Worm (Caenorhabditis elegans) whole organism, young adult: ENCODE measurements around the gene F11D11.21.

Experiments
- B0336.3 ChIP-seq: fragments of 200-800 bp; sonication (Bioruptor generic); IDR thresholded peaks from 2 replicates; pipeline ENCODE4 v1.3.6; 2022; ENCODE audit warnings: missing genetic modification characterization, missing compliant biosample characterization
- D2030.7 ChIP-seq: fragments of 200-800 bp; sonication (Bioruptor generic); IDR thresholded peaks from 2 replicates; pipeline ENCODE4 v1.3.6; 2022; ENCODE audit warnings: missing genetic modification reagents, missing genetic modification characterization, missing compliant biosample characterization
- F23B12.7 ChIP-seq: sonication (generic microtip); optimal IDR thresholded peaks from 2 replicates; lab custom pipeline; 2017; ENCODE audit warnings: missing genetic modification characterization, mild to moderate bottlenecking, missing compliant biosample characterization, antibody characterized with exemption, moderate library complexity; ENCODE audit not compliant: insufficient read depth
- F39B2.1 ChIP-seq: fragments of 200-800 bp; sonication (Bioruptor generic); IDR thresholded peaks from 2 replicates; pipeline ENCODE4 v1.3.6; 2022; ENCODE audit warnings: missing genetic modification reagents, missing genetic modification characterization, missing compliant biosample characterization
- F49E8.2 ChIP-seq: sonication (generic microtip); optimal IDR thresholded peaks from 3 replicates; lab custom pipeline; 2017; ENCODE audit warnings: missing genetic modification characterization, mild to moderate bottlenecking, missing compliant biosample characterization, antibody characterized with exemption, moderate library complexity; ENCODE audit not compliant: insufficient read depth
- F52B5.7 ChIP-seq: sonication (generic microtip); optimal IDR thresholded peaks from 2 replicates; lab custom pipeline; 2016; ENCODE audit warnings: mild to moderate bottlenecking, missing genetic modification characterization, missing compliant biosample characterization
- Y67H2A.10 ChIP-seq: fragments of 200-800 bp; sonication (Bioruptor generic); conservative IDR thresholded peaks from 2 replicates; pipeline ENCODE4 v1.3.6; 2022; ENCODE audit warnings: missing genetic modification reagents, missing genetic modification characterization, missing compliant biosample characterization
- ama-1 ChIP-seq, 3 experiments: fragments of 150-350 bp in 1 of 3; sonication (generic microtip) in 2 of 3; optimal IDR thresholded peaks; 2 replicates each; lab custom pipeline; 2014 to 2018; ENCODE audit warnings: missing biosample characterization in 2 of 3, missing genetic modification characterization in 2 of 3, missing genetic modification reagents in 2 of 3
- aptf-3 ChIP-seq: fragments of 200-800 bp; sonication (Bioruptor generic); IDR thresholded peaks from 2 replicates; pipeline ENCODE4 v1.3.6; 2022; ENCODE audit warnings: missing genetic modification characterization, missing compliant biosample characterization
- attf-3 ChIP-seq: fragments of 200-800 bp; sonication (Bioruptor generic); conservative IDR thresholded peaks from 2 replicates; pipeline ENCODE4 v1.3.6; 2022; ENCODE audit warnings: missing genetic modification reagents, missing genetic modification characterization, missing compliant biosample characterization
- attf-6 ChIP-seq: fragments of 200-800 bp; sonication (Bioruptor generic); IDR thresholded peaks from 2 replicates; pipeline ENCODE4 v1.3.6; 2022; ENCODE audit warnings: missing genetic modification reagents, missing genetic modification characterization, missing compliant biosample characterization
- bed-2 ChIP-seq: fragments of 200-800 bp; sonication (Bioruptor generic); IDR thresholded peaks from 2 replicates; pipeline ENCODE4 v1.3.6; 2022; ENCODE audit warnings: missing genetic modification reagents, missing genetic modification characterization, missing compliant biosample characterization
- ccch-3 ChIP-seq: fragments of 200-800 bp; sonication (Bioruptor generic); optimal IDR thresholded peaks from 2 replicates; lab custom pipeline; 2018; ENCODE audit warnings: mild to moderate bottlenecking, missing genetic modification characterization, missing compliant biosample characterization
- ceh-100 ChIP-seq: fragments of 200-800 bp; sonication (Bioruptor generic); IDR thresholded peaks from 2 replicates; pipeline ENCODE4 v1.3.6; 2022; ENCODE audit warnings: missing genetic modification reagents, missing genetic modification characterization, missing compliant biosample characterization
- ceh-27 ChIP-seq: fragments of 200-800 bp; sonication (Bioruptor generic); optimal IDR thresholded peaks from 2 replicates; lab custom pipeline; 2018; ENCODE audit warnings: mild to moderate bottlenecking, missing genetic modification characterization, moderate library complexity, missing compliant biosample characterization
- ceh-79 ChIP-seq: sonication (generic microtip); optimal IDR thresholded peaks from 2 replicates; lab custom pipeline; 2017; ENCODE audit warnings: mild to moderate bottlenecking, missing genetic modification characterization, missing compliant biosample characterization
- ceh-91 ChIP-seq: fragments of 200-800 bp; sonication (Bioruptor generic); IDR thresholded peaks from 2 replicates; pipeline ENCODE4 v1.3.6; 2022; ENCODE audit warnings: missing genetic modification reagents, missing genetic modification characterization, missing compliant biosample characterization
- efl-1 ChIP-seq: fragments of 150-350 bp; optimal IDR thresholded peaks from 2 replicates; lab custom pipeline; 2014; ENCODE audit warnings: missing biosample characterization, missing genetic modification reagents, missing genetic modification characterization
- ets-4 ChIP-seq: fragments of 200-800 bp; sonication (Bioruptor generic); optimal IDR thresholded peaks from 2 replicates; lab custom pipeline; 2018; ENCODE audit warnings: mild to moderate bottlenecking, missing genetic modification characterization, missing compliant biosample characterization
- gei-17 ChIP-seq: fragments of 200-800 bp; sonication (Bioruptor generic); optimal IDR thresholded peaks from 2 replicates; lab custom pipeline; 2018; ENCODE audit warnings: mild to moderate bottlenecking, missing genetic modification characterization, missing compliant biosample characterization
- hmg-1.2 ChIP-seq: fragments of 200-800 bp; sonication (Bioruptor generic); IDR thresholded peaks from 2 replicates; pipeline ENCODE4 v1.3.6; 2022; ENCODE audit warnings: missing genetic modification reagents, missing genetic modification characterization, missing compliant biosample characterization
- hmg-20 ChIP-seq: fragments of 200-800 bp; sonication (Bioruptor generic); IDR thresholded peaks from 2 replicates; pipeline ENCODE4 v1.3.6; 2022; ENCODE audit warnings: missing genetic modification reagents, missing genetic modification characterization, missing compliant biosample characterization
- let-607 ChIP-seq, 2 experiments: fragments of 200-800 bp in 1 of 2; sonication (Bioruptor generic) in 1 of 2; sonication (generic microtip) in 1 of 2; optimal IDR thresholded peaks; 2 replicates each; lab custom pipeline; 2016 to 2018; ENCODE audit warnings: mild to moderate bottlenecking in 2 of 2, missing compliant biosample characterization in 2 of 2, missing genetic modification characterization in 2 of 2, moderate library complexity in 2 of 2, missing genotype in 1 of 2
- lin-26 ChIP-seq: fragments of 200-800 bp; sonication (Bioruptor generic); IDR thresholded peaks from 2 replicates; pipeline ENCODE4 v1.3.6; 2022; ENCODE audit warnings: missing genetic modification reagents, missing genetic modification characterization, missing compliant biosample characterization
- lin-40 ChIP-seq: sonication (generic microtip); optimal IDR thresholded peaks from 2 replicates; lab custom pipeline; 2016; ENCODE audit warnings: missing genetic modification characterization, mild to moderate bottlenecking, missing compliant biosample characterization, missing genotype, missing genetic modification reagents
- lin-54 ChIP-seq: fragments of 200-800 bp; sonication (Bioruptor generic); optimal IDR thresholded peaks from 2 replicates; lab custom pipeline; 2018; ENCODE audit warnings: mild to moderate bottlenecking, missing genetic modification characterization, missing compliant biosample characterization
- lir-1 ChIP-seq: fragments of 200-800 bp; sonication (Bioruptor generic); conservative IDR thresholded peaks from 2 replicates; pipeline ENCODE4 v1.3.6; 2022; ENCODE audit warnings: missing genetic modification reagents, missing genetic modification characterization, missing compliant biosample characterization
- lsl-1 ChIP-seq: fragments of 200-800 bp; sonication (Bioruptor generic); optimal IDR thresholded peaks from 2 replicates; lab custom pipeline; 2018; ENCODE audit warnings: mild to moderate bottlenecking, missing genetic modification characterization, moderate library complexity, missing compliant biosample characterization
- madf-10 ChIP-seq: sonication (generic microtip); optimal IDR thresholded peaks from 2 replicates; lab custom pipeline; 2016; ENCODE audit warnings: mild to moderate bottlenecking, missing genetic modification characterization, missing compliant biosample characterization
- mcd-1 ChIP-seq: fragments of 200-800 bp; sonication (Bioruptor generic); IDR thresholded peaks from 2 replicates; pipeline ENCODE4 v1.3.6; 2022; ENCODE audit warnings: missing genetic modification reagents, missing genetic modification characterization, missing compliant biosample characterization
- mes-4 ChIP-seq: sonication (generic microtip); optimal IDR thresholded peaks from 2 replicates; lab custom pipeline; 2016; ENCODE audit warnings: missing genotype, missing genetic modification characterization, missing compliant biosample characterization
- mxl-1 ChIP-seq: sonication (generic microtip); optimal IDR thresholded peaks from 2 replicates; lab custom pipeline; 2016; ENCODE audit warnings: missing genetic modification characterization, missing compliant biosample characterization
- nfya-1 ChIP-seq: sonication (generic microtip); optimal IDR thresholded peaks from 2 replicates; lab custom pipeline; 2017; ENCODE audit warnings: antibody characterized with exemption, missing compliant biosample characterization, missing genetic modification characterization, borderline replicate concordance; ENCODE audit not compliant: insufficient read depth
- nfyb-1 ChIP-seq: fragments of 200-800 bp; sonication (Bioruptor generic); IDR thresholded peaks from 2 replicates; pipeline ENCODE4 v1.3.6; 2022; ENCODE audit warnings: missing genetic modification reagents, missing genetic modification characterization, missing compliant biosample characterization
- pha-4 ChIP-seq: fragments of 150-350 bp; sonication (generic microtip); optimal IDR thresholded peaks from 2 replicates; lab custom pipeline; 2014; ENCODE audit warnings: missing biosample characterization, missing genetic modification reagents, missing genetic modification characterization
- sdz-38 ChIP-seq: sonication (generic microtip); optimal IDR thresholded peaks from 2 replicates; lab custom pipeline; 2016; ENCODE audit warnings: missing genotype, missing genetic modification characterization, missing compliant biosample characterization
- sea-2 ChIP-seq: fragments of 200-800 bp; sonication (Bioruptor generic); IDR thresholded peaks from 2 replicates; pipeline ENCODE4 v1.3.6; 2022; ENCODE audit warnings: missing genetic modification characterization, missing compliant biosample characterization
- somi-1 ChIP-seq: fragments of 200-800 bp; sonication (Bioruptor generic); optimal IDR thresholded peaks from 2 replicates; lab custom pipeline; 2018; ENCODE audit warnings: mild to moderate bottlenecking, missing genetic modification characterization, missing compliant biosample characterization
- unc-130 ChIP-seq: sonication (generic microtip); optimal IDR thresholded peaks from 2 replicates; lab custom pipeline; 2016; ENCODE audit warnings: missing genetic modification reagents, missing genetic modification characterization, missing compliant biosample characterization
- xnd-1 ChIP-seq: sonication (generic microtip); optimal IDR thresholded peaks from 2 replicates; lab custom pipeline; 2016; ENCODE audit warnings: missing genotype, missing genetic modification reagents, missing genetic modification characterization, missing compliant biosample characterization
- zim-3 ChIP-seq: sonication (generic microtip); optimal IDR thresholded peaks from 2 replicates; lab custom pipeline; 2017; ENCODE audit warnings: mild to moderate bottlenecking, missing genetic modification characterization, moderate library complexity, missing compliant biosample characterization
- ztf-22 ChIP-seq: fragments of 200-800 bp; sonication (Bioruptor generic); optimal IDR thresholded peaks from 2 replicates; lab custom pipeline; 2018; ENCODE audit warnings: mild to moderate bottlenecking, missing genetic modification characterization, moderate library complexity, missing compliant biosample characterization
- ztf-28 ChIP-seq: fragments of 200-800 bp; sonication (Bioruptor generic); IDR thresholded peaks from 2 replicates; pipeline ENCODE4 v1.3.6; 2022; ENCODE audit warnings: missing genetic modification reagents, missing genetic modification characterization, missing compliant biosample characterization

F11D11.21 gene

DNA sequence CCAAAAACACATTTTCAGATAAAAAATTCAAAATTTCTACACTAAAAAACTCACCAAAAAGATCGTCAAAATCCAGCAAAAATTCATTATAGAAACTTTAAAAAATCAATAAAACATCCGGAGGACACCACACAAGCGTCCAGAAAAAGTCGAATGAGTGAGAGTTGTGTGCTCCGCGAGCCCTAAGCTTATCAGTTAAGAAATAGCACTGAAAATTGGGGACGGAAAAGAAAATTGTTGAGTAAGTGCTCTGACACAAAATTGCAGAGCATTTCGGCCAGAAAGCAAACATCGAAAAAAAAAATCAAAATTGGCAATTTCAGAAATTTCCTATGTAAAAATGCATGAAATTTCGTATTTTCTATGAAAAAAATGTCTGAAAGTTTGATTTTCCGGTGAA lies 12.7 kb downstream of the F11D11.21 start:
- TF ChIP-seq D2030.7 (GFP tag; lab: Robert Waterston, UW) (no peak), xnd-1 (tag; lab: Kevin White, UChicago) (no peak), hmg-1.2 (GFP tag; lab: Robert Waterston, UW) (no peak), somi-1 (GFP tag; lab: Kevin White, UChicago) (no peak), lsl-1 (GFP tag; lab: Kevin White, UChicago) (no peak), F23B12.7 (tag; lab: Kevin White, UChicago) (no peak), nfya-1 (tag; lab: Kevin White, UChicago) (no peak), attf-3 (GFP tag; lab: Robert Waterston, UW) (no peak), ceh-27 (no peak), F49E8.2 (tag; lab: Kevin White, UChicago) (no peak), ceh-91 (no peak), Y67H2A.10 (no peak), hmg-20 (GFP tag; lab: Robert Waterston, UW) (no peak), gei-17 (GFP tag; lab: Kevin White, UChicago) (no peak), mes-4 (tag; lab: Kevin White, UChicago) (no peak), lin-26 (no peak), ztf-28 (GFP tag; lab: Robert Waterston, UW) (no peak), lin-40 (no peak), mxl-1 (tag; lab: Kevin White, UChicago) (no peak)

- TF ChIP-seq bed-2 (no peak), ztf-22 (no peak), unc-130 (GFP tag; lab: Kevin White, UChicago) (no peak), zim-3 (tag; lab: Kevin White, UChicago) (no peak), sea-2 (GFP tag; lab: Robert Waterston, UW) (no peak), sdz-38 (tag; lab: Kevin White, UChicago) (no peak), ceh-79 (tag; lab: Kevin White, UChicago) (no peak), F52B5.7 (no peak)
Observed at ce11 chrV:18734381-18734780, 16.0 kb downstream of the F11D11.21 start, which contains the start of gene scl-20. Gene scl-20 (minus strand): TSS chrV:18734481.

- TF ChIP-seq nfyb-1 (no peak), mcd-1 (no peak), ets-4 (GFP tag; lab: Kevin White, UChicago) (no peak), F39B2.1 (no peak), ceh-100 (GFP tag; lab: Robert Waterston, UW) (no peak), ccch-3 (GFP tag; lab: Kevin White, UChicago) (no peak), sdz-38 (tag; lab: Kevin White, UChicago) (no peak), aptf-3 (no peak), attf-6 (GFP tag; lab: Robert Waterston, UW) (no peak), pha-4 (tag; lab: Kevin White, UChicago) (no peak), madf-10 (tag; lab: Kevin White, UChicago) (no peak), efl-1 (no peak), lir-1 (GFP tag; lab: Robert Waterston, UW) (no peak), Y67H2A.10 (no peak), ama-1 (optimal IDR thresholded peaks at IDR 0.05; lab: Kevin White, UChicago) (no peak), ama-1 (GFP tag; optimal IDR thresholded peaks at IDR 0.05; lab: Kevin White, UChicago) (no peak), B0336.3 (GFP tag; lab: Robert Waterston, UW) (no peak), let-607 (tag; optimal IDR thresholded peaks at IDR 0.05; lab: Kevin White, UChicago) (no peak), zim-3 (tag; lab: Kevin White, UChicago) (no peak), lin-54 (GFP tag; lab: Kevin White, UChicago) (no peak)
Observed at ce11 chrV:18733942-18734341, 16.4 kb downstream of the F11D11.21 start.
